Fruit fly (Drosophila melanogaster): ENCODE measurements around the gene Dus2.
A peak's percentile ranks its signal among the peaks of the same experiment; 100 is the strongest.

The Dus2 gene

DNA sequence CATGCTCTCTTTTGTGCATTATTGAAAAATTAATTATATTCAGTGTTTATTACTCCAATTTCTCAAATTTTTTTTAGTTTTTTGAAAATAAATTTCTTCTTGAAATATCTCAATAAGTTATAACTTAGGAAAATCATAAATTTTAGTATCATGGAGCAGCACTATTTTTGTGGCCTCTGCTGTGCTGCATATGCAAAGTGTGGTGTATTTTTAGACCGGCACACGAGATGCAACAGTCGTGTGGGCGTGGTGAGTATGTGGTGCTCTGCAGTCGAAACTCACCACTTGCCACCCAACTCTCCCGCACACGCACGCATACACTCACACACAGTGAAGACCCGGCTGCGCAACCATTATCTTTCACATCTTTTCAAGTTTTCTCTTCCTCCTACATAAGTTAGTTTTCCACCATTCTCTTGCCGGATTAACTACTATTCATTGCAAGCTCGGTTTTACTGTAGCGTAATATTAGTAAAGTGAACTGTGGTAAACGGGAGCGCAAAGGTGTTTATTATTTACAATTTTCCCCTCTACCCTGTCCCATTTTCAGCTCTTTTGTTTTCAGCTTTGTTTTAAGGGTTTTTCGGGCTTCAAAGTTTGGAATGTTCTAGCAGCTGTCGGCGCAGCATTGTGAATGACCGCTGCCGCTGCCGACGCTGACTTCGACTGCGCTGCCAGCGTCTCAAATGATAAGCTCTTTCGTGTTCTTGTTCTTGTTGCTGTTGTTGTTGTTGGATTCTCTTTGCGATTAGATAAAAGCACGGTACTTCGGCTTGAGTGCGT, 29.2 kb upstream of the Dus2 start (continued):
- TF ChIP-seq CoRest (tag; optimal IDR thresholded peaks at IDR 0.05) (peak; percentile 61), CG2116 (GFP tag; optimal IDR thresholded peaks at IDR 0.05) (peak; percentile 10), bigmax (GFP tag; optimal IDR thresholded peaks at IDR 0.05) (no peak), exex (tag; optimal IDR thresholded peaks at IDR 0.05) (no peak), Poxn (GFP tag; IDR thresholded peaks at IDR 0.05) (no peak), crc (GFP tag; optimal IDR thresholded peaks at IDR 0.05) (peak; percentile 1), en (GFP tag; optimal IDR thresholded peaks at IDR 0.05) (peak; percentile 21), Vsx1 (GFP tag; optimal IDR thresholded peaks at IDR 0.05) (peak; percentile 23), YL-1 (GFP tag; optimal IDR thresholded peaks at IDR 0.05) (peak; percentile 0), lola (GFP tag; optimal IDR thresholded peaks at IDR 0.05) (peak in 1 of 3 experiments; percentile 64), onecut (GFP tag; IDR thresholded peaks at IDR 0.05) (peak; percentile 74), CG30403 (GFP tag; optimal IDR thresholded peaks at IDR 0.05) (peak; percentile 63), gsb-n (tag; optimal IDR thresholded peaks at IDR 0.05) (peak; percentile 47), Hr39 (optimal IDR thresholded peaks at IDR 0.05) (no peak), CG18599 (GFP tag; optimal IDR thresholded peaks at IDR 0.05) (peak; percentile 59), nmo (GFP tag; optimal IDR thresholded peaks at IDR 0.05) (peak; percentile 61), H15 (GFP tag; IDR thresholded peaks at IDR 0.05) (peak; percentile 41; the same call in 1 of the 3 replicates), slp2 (GFP tag; optimal IDR thresholded peaks at IDR 0.05) (peak; percentile 31), HLH3B (GFP tag; IDR thresholded peaks at IDR 0.05) (peak; percentile 49; the same call in 1 of the 2 replicates), CG13287 (GFP tag; IDR thresholded peaks at IDR 0.05; ENCODE audit: partially characterized antibody) (no peak; the same call in 1 of the 2 replicates), CG34422 (GFP tag; IDR thresholded peaks at IDR 0.05) (0 out of 3 replicates have a peak, but pooled peaks have one; percentile 44), kay (GFP tag; optimal IDR thresholded peaks at IDR 0.05) (no peak), Nf-YC (tag; optimal IDR thresholded peaks at IDR 0.05) (no peak), kni (GFP tag; optimal IDR thresholded peaks at IDR 0.05) (peak; percentile 16), CG9932 (GFP tag; IDR thresholded peaks at IDR 0.05) (no peak), gce (GFP tag; IDR thresholded peaks at IDR 0.05) (peak; percentile 73; the same call in 1 of the 3 replicates), CG32767 (GFP tag; IDR thresholded peaks at IDR 0.05) (peak; percentile 61; the same call in 1 of the 2 replicates), inv (GFP tag; IDR thresholded peaks at IDR 0.05; ENCODE audit: partially characterized antibody) (no peak), CG12391 (tag; optimal IDR thresholded peaks at IDR 0.05) (peak; percentile 74), Ravus (GFP tag; IDR thresholded peaks at IDR 0.05) (no peak), yki (optimal IDR thresholded peaks at IDR 0.05) (no peak), lab (GFP tag; optimal IDR thresholded peaks at IDR 0.05) (peak; percentile 45), CG12155 (GFP tag; optimal IDR thresholded peaks at IDR 0.05) (no peak), Fer2 (tag; optimal IDR thresholded peaks at IDR 0.05) (no peak), grn (GFP tag; optimal IDR thresholded peaks at IDR 0.05) (peak; percentile 83), CG10565 (GFP tag; optimal IDR thresholded peaks at IDR 0.05) (no peak), ase (GFP tag; IDR thresholded peaks at IDR 0.05) (0 out of 3 replicates have a peak, but pooled peaks have one; percentile 56), pfk (GFP tag; optimal IDR thresholded peaks at IDR 0.05) (no peak), luna (GFP tag; optimal IDR thresholded peaks at IDR 0.05) (no peak), cato (GFP tag; optimal IDR thresholded peaks at IDR 0.05; ENCODE audit: borderline replicate concordance) (no peak), NK7.1 (GFP tag; optimal IDR thresholded peaks at IDR 0.05) (no peak), Ptx1 (GFP tag; IDR thresholded peaks at IDR 0.05) (peak; percentile 62), fru (optimal IDR thresholded peaks at IDR 0.05) (no peak), H2.0 (GFP tag; IDR thresholded peaks at IDR 0.05) (peak; percentile 47), vfl (GFP tag; optimal IDR thresholded peaks at IDR 0.05) (no peak), pros (GFP tag; optimal IDR thresholded peaks at IDR 0.05) (peak; percentile 15), CG16863 (GFP tag; optimal IDR thresholded peaks at IDR 0.05) (peak; percentile 36), Deaf1 (tag; optimal IDR thresholded peaks at IDR 0.05) (peak; percentile 17), Ada2b (GFP tag; IDR thresholded peaks at IDR 0.05) (peak; percentile 47), Adf1 (GFP tag; IDR thresholded peaks at IDR 0.05) (peak; percentile 97)

Measured in whole organism, embryonic.